Worm (Caenorhabditis elegans): ENCODE data around the gene aos-1.

aos-1 gene

ce11 chrV:10096932-10097331 lies 33.2 kb downstream of the aos-1 start:
- no peak for TF ChIP-seq F49E8.2 (tag; optimal IDR thresholded peaks at IDR 0.05; ENCODE audit: borderline replicate concordance)
- peak; percentile 80 for TF ChIP-seq nhr-28 (tag; optimal IDR thresholded peaks at IDR 0.05)
- TF ChIP-seq hlh-11 (tag; optimal IDR thresholded peaks at IDR 0.05), result peak; percentile 13
- no peak for TF ChIP-seq unc-62 (GFP tag; optimal IDR thresholded peaks at IDR 0.05 in 1 of 2)
- no peak for TF ChIP-seq unc-62 (tag; optimal IDR thresholded peaks at IDR 0.05)
- peak; percentile 50 for TF ChIP-seq nhr-77 (tag; optimal IDR thresholded peaks at IDR 0.05)
- no peak for TF ChIP-seq daf-16 (GFP tag; optimal IDR thresholded peaks at IDR 0.05)
- TF ChIP-seq daf-16 (tag; optimal IDR thresholded peaks at IDR 0.05), result peak; percentile 40
- TF ChIP-seq dmd-6 (GFP tag; IDR thresholded peaks at IDR 0.05), result peak; percentile 66
- TF ChIP-seq dve-1 (tag; optimal IDR thresholded peaks at IDR 0.05; ENCODE audit: insufficient read depth), result peak; percentile 52
- peak; percentile 86 for TF ChIP-seq pqm-1 (tag; optimal IDR thresholded peaks at IDR 0.05)

ce11 chrV:10094374-10094773 lies 35.7 kb downstream of the aos-1 start, which contains the start of gene srd-49:
Gene srd-49, plus strand, starts transcription at chrV:10094674.
- TF ChIP-seq tra-1 (GFP tag; IDR thresholded peaks at IDR 0.05) (no peak), nhr-237 (tag; optimal IDR thresholded peaks at IDR 0.05) (no peak), R02D3.7 (tag; optimal IDR thresholded peaks at IDR 0.05) (no peak), egl-43 (GFP tag; IDR thresholded peaks at IDR 0.05) (no peak), F26F4.8 (GFP tag; conservative IDR thresholded peaks at IDR 0.05) (no peak), dve-1 (tag; optimal IDR thresholded peaks at IDR 0.05; ENCODE audit: insufficient read depth) (no peak), ceh-62 (tag; optimal IDR thresholded peaks at IDR 0.05) (no peak), madf-9 (GFP tag; conservative IDR thresholded peaks at IDR 0.05) (no peak), F10B5.3 (tag; optimal IDR thresholded peaks at IDR 0.05) (no peak), arid-1 (GFP tag; conservative IDR thresholded peaks at IDR 0.05) (no peak), aha-1 (tag) (no peak), nhr-28 (tag; optimal IDR thresholded peaks at IDR 0.05) (no peak), lin-13 (GFP tag; optimal IDR thresholded peaks at IDR 0.05) (no peak), aly-2 (tag; optimal IDR thresholded peaks at IDR 0.05) (no peak), daf-16 (GFP tag; optimal IDR thresholded peaks at IDR 0.05) (no peak), daf-16 (tag; optimal IDR thresholded peaks at IDR 0.05) (no peak), nhr-11 (tag; optimal IDR thresholded peaks at IDR 0.05) (no peak), cey-2 (tag; optimal IDR thresholded peaks at IDR 0.05; ENCODE audit: borderline replicate concordance, insufficient read depth) (no peak), unc-130 (GFP tag; optimal IDR thresholded peaks at IDR 0.05) (no peak), ceh-82 (tag; optimal IDR thresholded peaks at IDR 0.05) (no peak)

- TF ChIP-seq R02D3.7 (tag; optimal IDR thresholded peaks at IDR 0.05), result no peak
- TF ChIP-seq ceh-82 (tag; optimal IDR thresholded peaks at IDR 0.05), result no peak
- TF ChIP-seq ceh-32 (tag; optimal IDR thresholded peaks at IDR 0.05; ENCODE audit: poor library complexity), result no peak
Measured at ce11 chrV:10091152-10091551, 38.9 kb downstream of the aos-1 start, which contains the start of gene R04B5.11. Gene R04B5.11, minus strand, starts transcription at chrV:10091252.

ce11 chrV:10090461-10090860 lies 39.6 kb downstream of the aos-1 start, which contains the start of gene R04B5.7:
Gene R04B5.7, minus strand, starts transcription at chrV:10090561.
- TF ChIP-seq lsy-2 (tag; optimal IDR thresholded peaks at IDR 0.05), result no peak
- TF ChIP-seq unc-62 (GFP tag; optimal IDR thresholded peaks at IDR 0.05 in 1 of 2), result peak in 1 of 2 experiments; percentile 19
- TF ChIP-seq unc-62 (tag; optimal IDR thresholded peaks at IDR 0.05), result no peak

ce11 chrV:10087103-10087502 lies 43.0 kb downstream of the aos-1 start, which contains the start of gene R04B5.5:
Gene R04B5.5, plus strand, starts transcription at chrV:10087480.
- TF ChIP-seq F26F4.8 (GFP tag; conservative IDR thresholded peaks at IDR 0.05) (no peak), hif-1 (tag; optimal IDR thresholded peaks at IDR 0.05) (no peak), zip-11 (GFP tag; IDR thresholded peaks at IDR 0.05) (no peak), unc-130 (GFP tag; optimal IDR thresholded peaks at IDR 0.05) (no peak), Y75B8A.6 (GFP tag; IDR thresholded peaks at IDR 0.05) (no peak), ceh-32 (tag; optimal IDR thresholded peaks at IDR 0.05; ENCODE audit: poor library complexity) (no peak), dve-1 (tag; optimal IDR thresholded peaks at IDR 0.05; ENCODE audit: insufficient read depth) (peak; percentile 98), cey-2 (tag; optimal IDR thresholded peaks at IDR 0.05; ENCODE audit: borderline replicate concordance, insufficient read depth) (no peak), ztf-7 (tag; optimal IDR thresholded peaks at IDR 0.05) (peak; percentile 46), hlh-30 (tag; optimal IDR thresholded peaks at IDR 0.05; ENCODE audit: insufficient read depth) (peak; percentile 58), ztf-11 (tag; optimal IDR thresholded peaks at IDR 0.05) (no peak), ama-1 (optimal IDR thresholded peaks at IDR 0.05) (no peak), nhr-42 (GFP tag; IDR thresholded peaks at IDR 0.05) (no peak), ceh-20 (GFP tag; IDR thresholded peaks at IDR 0.05) (no peak), rbr-2 (tag; optimal IDR thresholded peaks at IDR 0.05) (no peak), skn-1 (tag; optimal IDR thresholded peaks at IDR 0.05) (no peak), mxl-3 (GFP tag; optimal IDR thresholded peaks at IDR 0.05) (peak; percentile 79), lsy-2 (tag; optimal IDR thresholded peaks at IDR 0.05) (peak in 1 of 2 experiments; percentile 33), T20F7.1 (GFP tag; optimal IDR thresholded peaks at IDR 0.05) (peak; percentile 8), php-3 (GFP tag; IDR thresholded peaks at IDR 0.05) (peak; percentile 89), ceh-62 (tag; optimal IDR thresholded peaks at IDR 0.05) (no peak), set-16 (GFP tag; IDR thresholded peaks at IDR 0.05) (no peak)

Measured in whole organism, L4 larva.